Worm (Caenorhabditis elegans) whole organism, mixed stage, embryonic: Measurements from ENCODE around the gene T05G5.5.
A peak's percentile ranks its signal among the peaks of the same experiment; 100 is the strongest.

Experiments
- M03D4.4 ChIP-seq: sonication (generic microtip); optimal IDR thresholded peaks from 2 replicates; lab custom pipeline; 2017; ENCODE audit warnings: mild to moderate bottlenecking, missing genetic modification characterization, missing compliant biosample characterization
- bed-3 ChIP-seq: fragments of 200-800 bp; sonication (Bioruptor generic); optimal IDR thresholded peaks from 3 replicates; lab custom pipeline; 2018; ENCODE audit warnings: mild to moderate bottlenecking, missing genetic modification characterization, moderate library complexity, missing compliant biosample characterization
- blmp-1 ChIP-seq: fragments of 150-350 bp; optimal IDR thresholded peaks from 2 replicates; lab custom pipeline; 2014; ENCODE audit warnings: missing biosample characterization, missing genetic modification characterization
- ceh-39 ChIP-seq: fragments of 150-350 bp; optimal IDR thresholded peaks from 2 replicates; lab custom pipeline; 2014; ENCODE audit warnings: missing biosample characterization, missing genetic modification characterization
- ceh-43 ChIP-seq: fragments of 200-800 bp; sonication (Bioruptor generic); optimal IDR thresholded peaks from 2 replicates; lab custom pipeline; 2018; ENCODE audit warnings: mild to moderate bottlenecking, missing genetic modification characterization, moderate library complexity, missing compliant biosample characterization
- ceh-83 ChIP-seq: fragments of 200-800 bp; sonication (Bioruptor generic); optimal IDR thresholded peaks from 2 replicates; lab custom pipeline; 2018; ENCODE audit warnings: mild to moderate bottlenecking, missing genetic modification characterization, missing compliant biosample characterization
- ces-1 ChIP-seq: fragments of 150-350 bp; optimal IDR thresholded peaks from 2 replicates; lab custom pipeline; 2014; ENCODE audit warnings: missing biosample characterization, missing genetic modification reagents, missing genetic modification characterization
- cnd-1 ChIP-seq: fragments of 200-800 bp; sonication (Bioruptor generic); optimal IDR thresholded peaks from 2 replicates; lab custom pipeline; 2018; ENCODE audit warnings: mild to moderate bottlenecking, missing genetic modification characterization, missing compliant biosample characterization
- drap-1 ChIP-seq: fragments of 200-800 bp; sonication (Bioruptor generic); optimal IDR thresholded peaks from 3 replicates; lab custom pipeline; 2018; ENCODE audit warnings: mild to moderate bottlenecking, missing genetic modification characterization, missing compliant biosample characterization
- elt-1 ChIP-seq: sonication (generic microtip); optimal IDR thresholded peaks from 2 replicates; lab custom pipeline; 2017; ENCODE audit warnings: missing genetic modification characterization, mild to moderate bottlenecking, missing compliant biosample characterization, antibody characterized with exemption, moderate library complexity, borderline replicate concordance; ENCODE audit not compliant: insufficient read depth
- elt-3 ChIP-seq: fragments of 150-350 bp; optimal IDR thresholded peaks from 2 replicates; lab custom pipeline; 2014; ENCODE audit warnings: missing biosample characterization, missing genetic modification characterization
- flh-1 ChIP-seq: fragments of 200-800 bp; sonication (Bioruptor generic); optimal IDR thresholded peaks from 2 replicates; lab custom pipeline; 2018; ENCODE audit warnings: mild to moderate bottlenecking, missing genetic modification characterization, moderate library complexity, missing compliant biosample characterization
- hlh-1 ChIP-seq: fragments of 150-350 bp; optimal IDR thresholded peaks from 2 replicates; lab custom pipeline; 2014; ENCODE audit warnings: missing biosample characterization, missing genetic modification reagents, missing genetic modification characterization
- lin-13 ChIP-seq: fragments of 150-350 bp; optimal IDR thresholded peaks from 2 replicates; lab custom pipeline; 2014; ENCODE audit warnings: missing biosample characterization, missing genetic modification characterization
- lin-32 ChIP-seq: fragments of 200-800 bp; sonication (Bioruptor generic); optimal IDR thresholded peaks from 2 replicates; lab custom pipeline; 2018; ENCODE audit warnings: mild to moderate bottlenecking, missing genetic modification characterization, missing compliant biosample characterization
- lsy-2 ChIP-seq: fragments of 150-350 bp; optimal IDR thresholded peaks from 2 replicates; lab custom pipeline; 2014; ENCODE audit warnings: missing biosample characterization, missing genetic modification characterization
- mab-5 ChIP-seq: fragments of 150-350 bp; optimal IDR thresholded peaks from 2 replicates; lab custom pipeline; 2014; ENCODE audit warnings: missing biosample characterization, missing genetic modification characterization
- mep-1 ChIP-seq: fragments of 150-350 bp; optimal IDR thresholded peaks from 2 replicates; lab custom pipeline; 2017; ENCODE audit warnings: missing biosample characterization, missing genetic modification reagents, missing genetic modification characterization, inconsistent platforms
- nhr-12 ChIP-seq: fragments of 150-350 bp; optimal IDR thresholded peaks from 2 replicates; lab custom pipeline; 2014; ENCODE audit warnings: missing biosample characterization, missing genetic modification characterization
- nhr-2 ChIP-seq: fragments of 150-350 bp; optimal IDR thresholded peaks from 2 replicates; lab custom pipeline; 2014; ENCODE audit warnings: missing biosample characterization, missing genetic modification characterization
- nhr-28 ChIP-seq: fragments of 150-350 bp; optimal IDR thresholded peaks from 2 replicates; lab custom pipeline; 2014; ENCODE audit warnings: missing biosample characterization, missing genetic modification characterization
- nhr-76 ChIP-seq: sonication (generic microtip); optimal IDR thresholded peaks from 2 replicates; lab custom pipeline; 2017; ENCODE audit warnings: missing biosample characterization, missing genetic modification characterization
- pha-4 ChIP-seq: fragments of 150-350 bp; optimal IDR thresholded peaks from 2 replicates; lab custom pipeline; 2018; ENCODE audit warnings: missing biosample characterization, missing genetic modification reagents, missing genetic modification characterization
- snpc-4 ChIP-seq: fragments of 150-350 bp; optimal IDR thresholded peaks from 2 replicates; lab custom pipeline; 2014; ENCODE audit warnings: missing biosample characterization, missing genetic modification characterization
- sptf-1 ChIP-seq: sonication (generic microtip); optimal IDR thresholded peaks from 2 replicates; lab custom pipeline; 2017; ENCODE audit warnings: mild to moderate bottlenecking, missing genetic modification characterization, moderate library complexity, missing compliant biosample characterization
- tbx-8 ChIP-seq: fragments of 200-800 bp; sonication (Bioruptor generic); optimal IDR thresholded peaks from 2 replicates; lab custom pipeline; 2018; ENCODE audit warnings: mild to moderate bottlenecking, missing genetic modification characterization, moderate library complexity, missing compliant biosample characterization
- unc-120 ChIP-seq: sonication (generic microtip); optimal IDR thresholded peaks from 2 replicates; lab custom pipeline; 2017; ENCODE audit warnings: missing genetic modification characterization, missing compliant biosample characterization; ENCODE audit not compliant: poor library complexity, severe bottlenecking
- unc-39 ChIP-seq: fragments of 150-350 bp; optimal IDR thresholded peaks from 2 replicates; lab custom pipeline; 2014; ENCODE audit warnings: missing biosample characterization, missing genetic modification characterization
- unc-62 ChIP-seq: fragments of 150-350 bp; optimal IDR thresholded peaks from 2 replicates; lab custom pipeline; 2014; ENCODE audit warnings: missing biosample characterization, missing genetic modification reagents, missing genetic modification characterization
- zip-8 ChIP-seq: fragments of 150-350 bp; optimal IDR thresholded peaks from 2 replicates; lab custom pipeline; 2014; ENCODE audit warnings: missing biosample characterization, missing genetic modification characterization
- ztf-11 ChIP-seq: fragments of 150-350 bp; optimal IDR thresholded peaks from 2 replicates; lab custom pipeline; 2014; ENCODE audit warnings: missing biosample characterization, missing genetic modification characterization

Gene T05G5.5

DNA sequence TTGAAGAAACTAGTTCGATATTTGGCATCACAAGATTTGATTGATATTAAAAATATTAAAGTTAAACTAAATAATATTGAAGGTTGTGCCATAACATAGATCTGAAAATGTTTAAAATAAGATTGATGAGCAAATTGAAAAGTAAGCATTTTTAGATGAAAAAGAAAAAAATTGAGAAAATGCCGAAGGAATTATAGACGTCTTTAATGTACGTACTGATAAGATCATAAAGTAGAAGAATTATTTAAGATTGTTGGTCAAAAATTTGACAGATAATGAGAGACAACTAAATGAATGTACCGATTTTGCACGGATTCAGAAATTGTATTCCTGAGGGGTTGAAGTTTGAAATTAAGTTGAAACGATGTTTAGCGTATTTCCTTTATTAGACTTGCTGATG lies 31.0 kb downstream of the T05G5.5 start, which contains the start of gene ncx-7:
Gene ncx-7 (minus strand): TSS at position 101 of the 400 bp plus-strand sequence.
- TF ChIP-seq snpc-4 (tag; lab: Kevin White, UChicago) (no peak), flh-1 (GFP tag; lab: Kevin White, UChicago) (no peak), lin-13 (tag; lab: Kevin White, UChicago) (no peak), blmp-1 (no peak), nhr-12 (tag; lab: Kevin White, UChicago) (no peak), nhr-28 (tag; lab: Kevin White, UChicago) (no peak), unc-120 (no peak), ztf-11 (tag; lab: Kevin White, UChicago) (no peak), mab-5 (tag; lab: Kevin White, UChicago) (no peak)

DNA sequence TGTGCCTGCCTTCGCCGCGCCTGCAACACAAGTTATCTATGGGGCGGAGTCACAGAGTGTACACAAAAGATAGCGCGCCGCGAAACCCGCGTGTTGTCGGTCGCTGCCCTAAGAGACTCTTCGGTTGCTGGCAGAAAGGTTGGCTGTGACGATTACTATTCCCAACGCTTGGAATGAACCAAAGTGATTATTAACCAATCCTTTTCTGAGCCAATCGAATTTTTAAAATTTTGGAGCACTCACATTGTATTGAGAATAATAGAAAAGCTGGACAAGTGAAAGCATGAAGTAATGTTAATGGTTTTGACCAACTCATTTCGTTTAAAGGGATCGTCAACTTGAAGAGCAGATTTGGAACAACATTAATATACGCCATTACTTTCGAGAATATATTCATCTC lies 34.0 kb downstream of the T05G5.5 start:
- TF ChIP-seq mep-1 (no peak), ceh-83 (GFP tag; lab: Kevin White, UChicago) (no peak), ces-1 (no peak), sptf-1 (tag; lab: Kevin White, UChicago) (no peak), zip-8 (tag; lab: Kevin White, UChicago) (no peak), ceh-39 (tag; lab: Kevin White, UChicago) (no peak), ceh-43 (GFP tag; lab: Kevin White, UChicago) (no peak), cnd-1 (tag; lab: Kevin White, UChicago) (no peak), bed-3 (GFP tag; lab: Kevin White, UChicago) (no peak), unc-39 (tag; lab: Kevin White, UChicago) (no peak), hlh-1 (no peak), unc-62 (GFP tag; lab: Kevin White, UChicago) (no peak), tbx-8 (GFP tag; lab: Kevin White, UChicago) (no peak), lin-13 (tag; lab: Kevin White, UChicago) (no peak), elt-1 (tag; lab: Kevin White, UChicago) (no peak), nhr-12 (tag; lab: Kevin White, UChicago) (no peak), elt-3 (tag; lab: Kevin White, UChicago) (no peak), pha-4 (no peak)

DNA sequence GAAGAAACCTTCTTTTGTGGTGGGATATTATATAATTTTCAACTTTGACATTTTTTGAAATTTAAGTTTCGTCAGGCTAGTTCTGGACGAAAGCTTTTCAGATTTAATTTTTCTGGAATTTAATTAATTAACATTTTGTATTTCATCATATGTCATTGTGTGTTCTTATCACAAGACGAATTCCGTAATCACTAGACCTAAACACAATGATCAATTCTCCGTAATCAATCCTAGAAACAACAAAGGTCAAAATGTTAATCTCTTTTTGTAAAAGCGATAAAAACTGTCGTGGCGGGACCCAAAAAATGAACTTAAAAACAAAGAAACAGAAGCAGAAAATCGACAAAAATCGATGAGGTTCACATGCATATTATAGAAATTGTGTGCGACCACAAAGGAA lies 36.5 kb downstream of the T05G5.5 start:
- TF ChIP-seq blmp-1: no peak
- TF ChIP-seq lin-13 (tag; lab: Kevin White, UChicago): no peak
- TF ChIP-seq ztf-11 (tag; lab: Kevin White, UChicago): no peak
- TF ChIP-seq nhr-76 (tag; lab: Kevin White, UChicago): no peak
- TF ChIP-seq elt-3 (tag; lab: Kevin White, UChicago): no peak
- TF ChIP-seq ceh-83 (GFP tag; lab: Kevin White, UChicago): no peak
- no peak for TF ChIP-seq nhr-12 (tag; lab: Kevin White, UChicago)
- TF ChIP-seq flh-1 (GFP tag; lab: Kevin White, UChicago): no peak

DNA sequence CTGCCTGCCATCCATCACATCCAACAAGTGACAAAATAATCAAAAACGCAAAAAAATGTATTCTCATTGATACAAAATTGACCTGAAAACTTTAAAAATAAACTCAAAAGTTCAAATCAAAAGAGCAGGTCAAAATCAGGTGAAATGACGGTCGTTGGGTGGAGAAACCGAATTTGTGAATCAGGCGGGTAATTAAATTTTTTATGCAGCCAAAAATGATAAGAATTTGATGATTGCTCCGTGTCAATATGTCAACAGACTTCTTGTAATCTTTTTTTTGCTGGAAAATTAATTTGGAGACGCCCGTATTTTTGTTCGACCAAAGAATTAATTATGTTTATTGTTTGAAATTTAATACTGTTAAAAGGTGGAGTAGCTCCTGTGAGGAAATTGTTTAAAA lies 37.4 kb downstream of the T05G5.5 start, which contains the start of gene ncx-6:
Gene ncx-6 (minus strand): TSS at position 88 of the 400 bp plus-strand sequence.
- TF ChIP-seq nhr-12 (tag; lab: Kevin White, UChicago): no peak
- no peak for TF ChIP-seq elt-3 (tag; lab: Kevin White, UChicago)
- no peak for TF ChIP-seq M03D4.4
- TF ChIP-seq unc-39 (tag; lab: Kevin White, UChicago): no peak
- no peak for TF ChIP-seq drap-1 (GFP tag; lab: Kevin White, UChicago)
- no peak for TF ChIP-seq ztf-11 (tag; lab: Kevin White, UChicago)
- TF ChIP-seq nhr-2 (tag; lab: Kevin White, UChicago): no peak
- TF ChIP-seq lin-32 (GFP tag; lab: Kevin White, UChicago): no peak
- no peak for TF ChIP-seq lsy-2 (tag; lab: Kevin White, UChicago)
- TF ChIP-seq sptf-1 (tag; lab: Kevin White, UChicago): no peak

DNA sequence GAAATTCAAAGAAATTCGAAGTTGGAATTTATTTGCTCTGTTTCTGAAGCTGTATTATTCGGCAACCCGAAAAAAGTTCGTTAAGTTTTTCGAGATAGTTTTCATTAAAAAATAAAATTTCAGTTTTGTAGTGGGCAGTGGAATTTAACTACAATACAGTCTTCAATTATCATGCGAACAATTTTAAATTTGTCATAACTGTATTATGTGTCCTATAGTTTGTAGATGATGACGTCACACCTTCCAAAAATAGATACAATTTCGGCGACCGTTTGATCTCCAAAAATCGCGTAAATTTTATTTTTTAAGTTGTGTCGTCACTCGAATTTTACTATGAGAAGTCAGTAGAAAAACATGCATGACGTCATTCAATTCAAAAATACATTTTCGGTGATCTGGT lies 38.0 kb downstream of the T05G5.5 start:
- no peak for TF ChIP-seq tbx-8 (GFP tag; lab: Kevin White, UChicago)
- TF ChIP-seq zip-8 (tag; lab: Kevin White, UChicago): peak; percentile 81
